Worm (Caenorhabditis elegans) whole organism, early embryonic: ENCODE measurements around the gene F17C8.6.

ENCODE experiments used
- F13C5.2 ChIP-seq: sonication (generic microtip); optimal IDR thresholded peaks from 2 replicates; lab custom pipeline; 2017; ENCODE audit warnings: mild to moderate bottlenecking, missing genetic modification characterization, inconsistent platforms, missing compliant biosample characterization
- ama-1 ChIP-seq: fragments of 150-350 bp; optimal IDR thresholded peaks from 2 replicates; lab custom pipeline; 2014
- ceh-13 ChIP-seq: fragments of 200-800 bp; sonication (Bioruptor generic); optimal IDR thresholded peaks from 2 replicates; lab custom pipeline; 2018; ENCODE audit warnings: mild to moderate bottlenecking, missing genetic modification characterization, missing compliant biosample characterization
- ets-7 ChIP-seq: sonication (generic microtip); optimal IDR thresholded peaks from 2 replicates; lab custom pipeline; 2016; ENCODE audit warnings: missing genotype, missing genetic modification characterization, missing compliant biosample characterization
- flt-1 ChIP-seq: fragments of 200-800 bp; sonication (Bioruptor generic); IDR thresholded peaks from 2 replicates; pipeline ENCODE4 v1.3.6; 2022; ENCODE audit warnings: missing genetic modification characterization, missing compliant biosample characterization
- hnd-1 ChIP-seq: sonication (generic microtip); optimal IDR thresholded peaks from 2 replicates; lab custom pipeline; 2016; ENCODE audit warnings: missing genetic modification characterization, missing compliant biosample characterization
- pes-1 ChIP-seq: fragments of 200-800 bp; sonication (Bioruptor generic); IDR thresholded peaks from 2 replicates; pipeline ENCODE4 v1.3.6; 2022; ENCODE audit warnings: missing genetic modification reagents, missing genetic modification characterization, missing compliant biosample characterization
- scrt-1 ChIP-seq: fragments of 200-800 bp; sonication (Bioruptor generic); IDR thresholded peaks from 2 replicates; pipeline ENCODE4 v1.3.6; 2022; ENCODE audit warnings: missing genetic modification characterization, missing compliant biosample characterization
- sea-1 ChIP-seq: fragments of 200-800 bp; sonication (Bioruptor generic); conservative IDR thresholded peaks from 2 replicates; pipeline ENCODE4 v1.3.6; 2022; ENCODE audit warnings: missing genetic modification characterization, missing compliant biosample characterization
- tbx-11 ChIP-seq: fragments of 200-800 bp; sonication (Bioruptor generic); IDR thresholded peaks from 2 replicates; pipeline ENCODE4 v1.3.6; 2022; ENCODE audit warnings: missing genetic modification characterization, missing compliant biosample characterization
- tbx-37 ChIP-seq: fragments of 200-800 bp; sonication (Bioruptor generic); conservative IDR thresholded peaks from 2 replicates; pipeline ENCODE4 v1.3.6; 2022; ENCODE audit warnings: missing genetic modification reagents, missing genetic modification characterization, missing compliant biosample characterization

The F17C8.6 gene

ce11 chrIII:4699922-4700321 lies 45.9 kb downstream of the F17C8.6 start, which contains the start of gene sel-13:
TSS of gene sel-13 (minus strand) at chrIII:4700224.
- TF ChIP-seq tbx-37 (GFP tag; lab: Robert Waterston, UW): no peak
- TF ChIP-seq F13C5.2 (tag; lab: Kevin White, UChicago): no peak
- no peak for TF ChIP-seq sea-1

- TF ChIP-seq ceh-13 (GFP tag; lab: Kevin White, UChicago): no peak
Observed at ce11 chrIII:4697819-4698218, 48.0 kb downstream of the F17C8.6 start, which contains the start of gene dnj-18. TSS of gene dnj-18 (plus strand) at chrIII:4698119.

- TF ChIP-seq ama-1 (no peak), hnd-1 (tag; lab: Kevin White, UChicago) (no peak), flt-1 (GFP tag; lab: Robert Waterston, UW) (no peak)
Observed at ce11 chrIII:4696903-4697302, 48.9 kb downstream of the F17C8.6 start.

- TF ChIP-seq F13C5.2 (tag; lab: Kevin White, UChicago) (no peak), scrt-1 (GFP tag; lab: Robert Waterston, UW) (no peak), pes-1 (GFP tag; lab: Robert Waterston, UW) (no peak), tbx-37 (GFP tag; lab: Robert Waterston, UW) (no peak), flt-1 (GFP tag; lab: Robert Waterston, UW) (no peak), tbx-11 (GFP tag; lab: Robert Waterston, UW) (no peak), ets-7 (tag; lab: Kevin White, UChicago) (no peak)
Observed at ce11 chrIII:4695057-4695456, 50.8 kb downstream of the F17C8.6 start, which contains the start of gene T04A8.7. TSS of gene T04A8.7 (plus strand) at chrIII:4695357.
